Worm (Caenorhabditis elegans) whole organism, young adult: Measurements from ENCODE around the gene vps-15.

Source experiments
- C06A6.2 ChIP-seq: fragments of 200-800 bp; sonication (Bioruptor generic); conservative IDR thresholded peaks from 2 replicates; pipeline ENCODE4 v1.3.6; 2022; ENCODE audit warnings: missing genetic modification characterization, missing compliant biosample characterization
- D2030.7 ChIP-seq: fragments of 200-800 bp; sonication (Bioruptor generic); IDR thresholded peaks from 2 replicates; pipeline ENCODE4 v1.3.6; 2022; ENCODE audit warnings: missing genetic modification reagents, missing genetic modification characterization, missing compliant biosample characterization
- F22D6.2 ChIP-seq: sonication (generic microtip); optimal IDR thresholded peaks from 2 replicates; lab custom pipeline; 2016; ENCODE audit warnings: mild to moderate bottlenecking, missing genetic modification characterization, missing compliant biosample characterization
- F33H1.4 ChIP-seq: fragments of 200-800 bp; sonication (Bioruptor generic); IDR thresholded peaks from 2 replicates; pipeline ENCODE4 v1.3.6; 2022; ENCODE audit warnings: missing genetic modification reagents, missing genetic modification characterization, missing compliant biosample characterization
- F39B2.1 ChIP-seq: fragments of 200-800 bp; sonication (Bioruptor generic); IDR thresholded peaks from 2 replicates; pipeline ENCODE4 v1.3.6; 2022; ENCODE audit warnings: missing genetic modification reagents, missing genetic modification characterization, missing compliant biosample characterization
- K12H6.12 ChIP-seq: fragments of 200-800 bp; sonication (Bioruptor generic); optimal IDR thresholded peaks from 2 replicates; lab custom pipeline; 2018; ENCODE audit warnings: mild to moderate bottlenecking, missing genetic modification characterization, missing compliant biosample characterization
- Y53G8AR.9 ChIP-seq: fragments of 200-800 bp; sonication (Bioruptor generic); conservative IDR thresholded peaks from 2 replicates; pipeline ENCODE4 v1.3.6; 2022; ENCODE audit warnings: missing genetic modification reagents, missing genetic modification characterization, missing compliant biosample characterization
- ZK185.1 ChIP-seq: sonication (generic microtip); optimal IDR thresholded peaks from 2 replicates; lab custom pipeline; 2016; ENCODE audit warnings: mild to moderate bottlenecking, missing genetic modification characterization, missing compliant biosample characterization; ENCODE audit not compliant: poor library complexity, severe bottlenecking
- attf-5 ChIP-seq: fragments of 200-800 bp; sonication (Bioruptor generic); optimal IDR thresholded peaks from 2 replicates; lab custom pipeline; 2018; ENCODE audit warnings: mild to moderate bottlenecking, missing genetic modification characterization, missing compliant biosample characterization
- bed-2 ChIP-seq: fragments of 200-800 bp; sonication (Bioruptor generic); IDR thresholded peaks from 2 replicates; pipeline ENCODE4 v1.3.6; 2022; ENCODE audit warnings: missing genetic modification reagents, missing genetic modification characterization, missing compliant biosample characterization
- ccch-3 ChIP-seq: fragments of 200-800 bp; sonication (Bioruptor generic); optimal IDR thresholded peaks from 2 replicates; lab custom pipeline; 2018; ENCODE audit warnings: mild to moderate bottlenecking, missing genetic modification characterization, missing compliant biosample characterization
- cebp-2 ChIP-seq: fragments of 200-800 bp; sonication (Bioruptor generic); IDR thresholded peaks from 2 replicates; pipeline ENCODE4 v1.3.6; 2022; ENCODE audit warnings: missing genetic modification characterization, missing compliant biosample characterization
- ceh-27 ChIP-seq: fragments of 200-800 bp; sonication (Bioruptor generic); optimal IDR thresholded peaks from 2 replicates; lab custom pipeline; 2018; ENCODE audit warnings: mild to moderate bottlenecking, missing genetic modification characterization, moderate library complexity, missing compliant biosample characterization
- ceh-58 ChIP-seq: fragments of 200-800 bp; sonication (Bioruptor generic); IDR thresholded peaks from 2 replicates; pipeline ENCODE4 v1.3.6; 2022; ENCODE audit warnings: missing genetic modification characterization, missing compliant biosample characterization
- ceh-91 ChIP-seq: fragments of 200-800 bp; sonication (Bioruptor generic); IDR thresholded peaks from 2 replicates; pipeline ENCODE4 v1.3.6; 2022; ENCODE audit warnings: missing genetic modification reagents, missing genetic modification characterization, missing compliant biosample characterization
- dpff-1 ChIP-seq: sonication (generic microtip); optimal IDR thresholded peaks from 2 replicates; lab custom pipeline; 2017; ENCODE audit warnings: mild to moderate bottlenecking, missing genetic modification characterization, missing compliant biosample characterization
- efl-1 ChIP-seq: fragments of 150-350 bp; optimal IDR thresholded peaks from 2 replicates; lab custom pipeline; 2014; ENCODE audit warnings: missing biosample characterization, missing genetic modification reagents, missing genetic modification characterization
- egrh-3 ChIP-seq: fragments of 200-800 bp; sonication (Bioruptor generic); IDR thresholded peaks from 2 replicates; pipeline ENCODE4 v1.3.6; 2022; ENCODE audit warnings: missing genetic modification reagents, missing genetic modification characterization, missing compliant biosample characterization
- lin-26 ChIP-seq: fragments of 200-800 bp; sonication (Bioruptor generic); IDR thresholded peaks from 2 replicates; pipeline ENCODE4 v1.3.6; 2022; ENCODE audit warnings: missing genetic modification reagents, missing genetic modification characterization, missing compliant biosample characterization
- lir-1 ChIP-seq: fragments of 200-800 bp; sonication (Bioruptor generic); conservative IDR thresholded peaks from 2 replicates; pipeline ENCODE4 v1.3.6; 2022; ENCODE audit warnings: missing genetic modification reagents, missing genetic modification characterization, missing compliant biosample characterization
- mes-4 ChIP-seq: sonication (generic microtip); optimal IDR thresholded peaks from 2 replicates; lab custom pipeline; 2016; ENCODE audit warnings: missing genotype, missing genetic modification characterization, missing compliant biosample characterization
- nfyb-1 ChIP-seq: fragments of 200-800 bp; sonication (Bioruptor generic); IDR thresholded peaks from 2 replicates; pipeline ENCODE4 v1.3.6; 2022; ENCODE audit warnings: missing genetic modification reagents, missing genetic modification characterization, missing compliant biosample characterization
- nhr-80 ChIP-seq: sonication (generic microtip); optimal IDR thresholded peaks from 2 replicates; lab custom pipeline; 2016; ENCODE audit warnings: missing genetic modification characterization, missing compliant biosample characterization
- snpc-1.1 ChIP-seq: sonication (generic microtip); optimal IDR thresholded peaks from 2 replicates; lab custom pipeline; 2017; ENCODE audit warnings: missing genetic modification characterization, mild to moderate bottlenecking, missing compliant biosample characterization, antibody characterized with exemption, moderate library complexity, missing genotype, missing genetic modification reagents; ENCODE audit not compliant: insufficient read depth
- somi-1 ChIP-seq: fragments of 200-800 bp; sonication (Bioruptor generic); optimal IDR thresholded peaks from 2 replicates; lab custom pipeline; 2018; ENCODE audit warnings: mild to moderate bottlenecking, missing genetic modification characterization, missing compliant biosample characterization
- unc-62 ChIP-seq: fragments of 150-350 bp; optimal IDR thresholded peaks from 2 replicates; lab custom pipeline; 2014; ENCODE audit warnings: missing biosample characterization, missing genetic modification reagents, missing genetic modification characterization
- zfh-2 ChIP-seq: fragments of 200-800 bp; sonication (Bioruptor generic); conservative IDR thresholded peaks from 2 replicates; pipeline ENCODE4 v1.3.6; 2022; ENCODE audit warnings: missing genetic modification reagents, missing genetic modification characterization, missing compliant biosample characterization
- ztf-26 ChIP-seq: sonication (generic microtip); optimal IDR thresholded peaks from 2 replicates; lab custom pipeline; 2017; ENCODE audit warnings: missing genetic modification characterization, missing compliant biosample characterization

vps-15 gene

ce11 chrII:11936393-11936792, 20.7 kb upstream of the vps-15 start:
- TF ChIP-seq ccch-3 (GFP tag; lab: Kevin White, UChicago) (no peak), nhr-80 (peak; percentile 54)

ce11 chrII:11935266-11935665, 19.6 kb upstream of the vps-15 start, which contains the start of gene lin-29:
lin-29 (minus strand) TSS chrII:11935343.
- TF ChIP-seq mes-4 (no peak), ztf-26 (tag; lab: Kevin White, UChicago) (no peak), ceh-58 (GFP tag; lab: Robert Waterston, UW) (no peak)

- TF ChIP-seq D2030.7 (GFP tag; lab: Robert Waterston, UW): no peak
- no peak for TF ChIP-seq lir-1
- TF ChIP-seq attf-5 (GFP tag; lab: Kevin White, UChicago): no peak
- TF ChIP-seq unc-62 (GFP tag; lab: Kevin White, UChicago): no peak
- TF ChIP-seq K12H6.12 (tag; lab: Kevin White, UChicago): no peak
- TF ChIP-seq C06A6.2 (GFP tag; lab: Robert Waterston, UW): no peak
- no peak for TF ChIP-seq cebp-2 (GFP tag; lab: Robert Waterston, UW)
Measured at ce11 chrII:11930132-11930531, 14.5 kb upstream of the vps-15 start.

- TF ChIP-seq lir-1 (no peak), ceh-91 (GFP tag; lab: Robert Waterston, UW) (no peak), ceh-27 (GFP tag; lab: Kevin White, UChicago) (peak; percentile 13), efl-1 (peak; percentile 38), lin-26 (GFP tag; lab: Robert Waterston, UW) (no peak), dpff-1 (tag; lab: Kevin White, UChicago) (no peak), zfh-2 (GFP tag; lab: Robert Waterston, UW) (peak; percentile 42; the same call in 1 of the 2 replicates), somi-1 (GFP tag; lab: Kevin White, UChicago) (no peak), nfyb-1 (GFP tag; lab: Robert Waterston, UW) (no peak), F22D6.2 (tag; lab: Kevin White, UChicago) (no peak), unc-62 (GFP tag; lab: Kevin White, UChicago) (no peak), ZK185.1 (tag; lab: Kevin White, UChicago) (no peak), egrh-3 (GFP tag; lab: Robert Waterston, UW) (0 out of 2 replicates have a peak, but pooled peaks have one; percentile 29), D2030.7 (GFP tag; lab: Robert Waterston, UW) (no peak), Y53G8AR.9 (GFP tag; lab: Robert Waterston, UW) (no peak)
Measured at ce11 chrII:11928752-11929151, 13.1 kb upstream of the vps-15 start.

- TF ChIP-seq nfyb-1 (GFP tag; lab: Robert Waterston, UW) (peak; percentile 73; the same call in 1 of the 2 replicates), efl-1 (no peak)
- TF ChIP-seq, all 124 proteins: peak for 1
Measured at ce11 chrII:11926501-11926900, 10.8 kb upstream of the vps-15 start.

ce11 chrII:11925203-11925602, 9.6 kb upstream of the vps-15 start:
- TF ChIP-seq F33H1.4 (GFP tag; lab: Robert Waterston, UW): no peak
- no peak for TF ChIP-seq bed-2 (GFP tag; lab: Robert Waterston, UW)
- TF ChIP-seq F39B2.1 (GFP tag; lab: Robert Waterston, UW): no peak
- TF ChIP-seq snpc-1.1 (tag; lab: Kevin White, UChicago): no peak
